Worm (Caenorhabditis elegans) whole organism, L4/young adult: ENCODE measurements around the gene srx-86.

Experiments used
- W03F9.2 ChIP-seq: fragments of 150-350 bp; optimal IDR thresholded peaks from 2 replicates; lab custom pipeline; 2014; ENCODE audit warnings: missing biosample characterization, missing genetic modification characterization
- him-1 ChIP-seq: sonication (generic microtip); optimal IDR thresholded peaks from 2 replicates; lab custom pipeline; 2016; ENCODE audit warnings: missing genotype, missing genetic modification reagents, missing genetic modification characterization, missing compliant biosample characterization

- TF ChIP-seq him-1 (tag; lab: Kevin White, UChicago) (no peak), W03F9.2 (tag; lab: Kevin White, UChicago) (no peak)
These were observed 42.5 kb downstream of the srx-86 start for ce11 chrV:11605227-11605626.
